Fruit fly (Drosophila melanogaster): ENCODE results near the gene Pep.

DNA sequence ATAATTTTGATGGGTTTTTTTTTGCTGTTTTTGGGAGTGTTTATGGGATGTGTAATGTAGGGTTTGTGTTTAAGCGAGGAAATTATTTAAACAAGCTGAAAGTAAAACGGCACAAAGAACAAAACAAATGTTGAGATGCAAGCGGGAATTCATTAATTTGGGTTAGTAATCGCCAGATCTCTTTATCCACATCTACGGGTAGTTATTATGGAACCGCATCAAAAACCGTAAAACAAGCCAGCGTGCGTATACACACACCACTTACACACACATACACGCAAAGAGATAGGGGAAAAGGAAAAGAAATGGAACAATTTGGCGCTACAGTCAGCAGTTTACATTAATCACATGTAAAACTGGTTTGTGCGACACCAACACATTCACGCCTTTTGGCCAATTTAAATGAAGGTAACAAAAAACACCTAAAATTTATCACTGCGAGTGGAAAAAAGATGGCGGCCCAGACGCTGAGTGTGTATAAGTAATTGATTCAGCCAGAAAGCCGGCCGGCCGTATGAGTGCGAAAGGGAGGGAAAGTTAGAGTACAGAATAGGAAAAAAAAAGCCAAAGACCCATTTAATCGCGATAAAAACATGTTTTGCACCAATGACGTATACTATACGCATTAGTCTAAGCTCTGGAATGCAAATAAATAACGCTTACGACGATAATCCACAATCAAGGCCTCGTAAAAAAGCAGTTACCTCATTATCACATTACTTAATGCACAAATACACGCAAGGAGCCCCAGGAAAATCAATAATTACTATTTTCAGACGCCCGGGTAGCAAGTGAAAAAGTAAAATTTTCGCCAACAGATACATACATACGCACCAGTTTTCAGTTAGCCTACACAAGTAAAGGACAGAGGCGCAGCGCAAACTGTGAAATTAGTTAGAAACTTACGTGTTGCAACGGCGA is 591 bp downstream of the Pep start:
- TF ChIP-seq ttk (optimal IDR thresholded peaks at IDR 0.05) (no peak), Myc (optimal IDR thresholded peaks at IDR 0.05) (no peak), psq (optimal IDR thresholded peaks at IDR 0.05) (no peak), insv (optimal IDR thresholded peaks at IDR 0.05) (no peak), Sin3A (optimal IDR thresholded peaks at IDR 0.05) (no peak), h (optimal IDR thresholded peaks at IDR 0.05) (no peak)

Data from Kc167 (cell line).